Worm (Caenorhabditis elegans) whole organism, L3 larva: ENCODE results near the gene dpf-4.

Experiments used
- eor-1 ChIP-seq, 2 experiments: fragments of 150-350 bp; optimal IDR thresholded peaks; 2 replicates each; lab custom pipeline; 2014 to 2018; ENCODE audit warnings: missing biosample characterization in 2 of 2, missing genetic modification characterization in 2 of 2
- nhr-25 ChIP-seq: sonication (generic microtip); optimal IDR thresholded peaks from 2 replicates; lab custom pipeline; 2017; ENCODE audit warnings: missing biosample characterization, missing genetic modification characterization

- TF ChIP-seq nhr-25 (tag; lab: Kevin White, UChicago) (no peak), eor-1 (tag; optimal IDR thresholded peaks at IDR 0.05; lab: Kevin White, UChicago) (no peak)
Observed at ce11 chrIII:5823617-5824016, 35.5 kb upstream of the dpf-4 start, which contains the start of gene R12B2.8.
